Worm (Caenorhabditis elegans) whole organism, early embryonic: ENCODE data around the gene srsx-34.

Experiments
- B0310.2 ChIP-seq: sonication (generic microtip); optimal IDR thresholded peaks from 2 replicates; lab custom pipeline; 2016; ENCODE audit warnings: mild to moderate bottlenecking, missing genetic modification characterization, missing compliant biosample characterization
- hmg-4 ChIP-seq: fragments of 200-800 bp; sonication (Bioruptor generic); optimal IDR thresholded peaks from 2 replicates; lab custom pipeline; 2018; ENCODE audit warnings: mild to moderate bottlenecking, missing genetic modification characterization, missing compliant biosample characterization
- pes-1 ChIP-seq: fragments of 200-800 bp; sonication (Bioruptor generic); IDR thresholded peaks from 2 replicates; pipeline ENCODE4 v1.3.6; 2022; ENCODE audit warnings: missing genetic modification reagents, missing genetic modification characterization, missing compliant biosample characterization

- TF ChIP-seq pes-1 (GFP tag; lab: Robert Waterston, UW) (no peak), hmg-4 (GFP tag; lab: Kevin White, UChicago) (no peak), B0310.2 (tag; lab: Kevin White, UChicago) (no peak)
Measured at ce11 chrV:9003291-9003690, 32.5 kb upstream of the srsx-34 start, which contains the start of gene srx-1.
